Worm (Caenorhabditis elegans) whole organism, young adult: Measurements from ENCODE around the gene dhgd-1.

Experiments
- Y56A3A.18 ChIP-seq: fragments of 200-800 bp; sonication (Bioruptor generic); IDR thresholded peaks from 2 replicates; pipeline ENCODE4 v1.3.6; 2022; ENCODE audit warnings: missing genetic modification reagents, missing genetic modification characterization, missing compliant biosample characterization
- attf-3 ChIP-seq: fragments of 200-800 bp; sonication (Bioruptor generic); conservative IDR thresholded peaks from 2 replicates; pipeline ENCODE4 v1.3.6; 2022; ENCODE audit warnings: missing genetic modification reagents, missing genetic modification characterization, missing compliant biosample characterization
- ceh-40 ChIP-seq: fragments of 200-800 bp; sonication (Bioruptor generic); IDR thresholded peaks from 2 replicates; pipeline ENCODE4 v1.3.6; 2022; ENCODE audit warnings: missing genetic modification characterization, missing compliant biosample characterization
- chd-7 ChIP-seq: sonication (generic microtip); optimal IDR thresholded peaks from 2 replicates; lab custom pipeline; 2016; ENCODE audit warnings: mild to moderate bottlenecking, missing genetic modification characterization, moderate library complexity, missing compliant biosample characterization
- him-1 ChIP-seq: sonication (generic microtip); optimal IDR thresholded peaks from 2 replicates; lab custom pipeline; 2016; ENCODE audit warnings: missing genotype, missing genetic modification reagents, missing genetic modification characterization, missing compliant biosample characterization
- lir-1 ChIP-seq: fragments of 200-800 bp; sonication (Bioruptor generic); conservative IDR thresholded peaks from 2 replicates; pipeline ENCODE4 v1.3.6; 2022; ENCODE audit warnings: missing genetic modification reagents, missing genetic modification characterization, missing compliant biosample characterization
- nfya-1 ChIP-seq: sonication (generic microtip); optimal IDR thresholded peaks from 2 replicates; lab custom pipeline; 2017; ENCODE audit warnings: antibody characterized with exemption, missing compliant biosample characterization, missing genetic modification characterization, borderline replicate concordance; ENCODE audit not compliant: insufficient read depth
- pha-4 ChIP-seq: fragments of 150-350 bp; sonication (generic microtip); optimal IDR thresholded peaks from 2 replicates; lab custom pipeline; 2014; ENCODE audit warnings: missing biosample characterization, missing genetic modification reagents, missing genetic modification characterization
- rpc-1 ChIP-seq, 2 experiments: fragments of 150-350 bp in 1 of 2; sonication (generic microtip) in 1 of 2; optimal IDR thresholded peaks; 2 replicates each; lab custom pipeline; 2014 to 2018; ENCODE audit warnings: missing biosample characterization in 1 of 2, missing genetic modification characterization in 1 of 2, missing genetic modification reagents in 1 of 2, missing genotype in 1 of 2
- snpc-4 ChIP-seq, 5 experiments: fragments of 150-350 bp in 1 of 5; sonication (generic microtip) in 4 of 5; optimal IDR thresholded peaks; 2 replicates each; lab custom pipeline; 2014 to 2018; ENCODE audit warnings: missing genetic modification characterization in 5 of 5, missing biosample characterization in 3 of 5, antibody characterized with exemption in 2 of 5, mild to moderate bottlenecking in 2 of 5, missing compliant biosample characterization in 2 of 5, missing genotype in 2 of 5, moderate library complexity in 2 of 5, missing genetic modification reagents in 1 of 5
- somi-1 ChIP-seq: fragments of 200-800 bp; sonication (Bioruptor generic); optimal IDR thresholded peaks from 2 replicates; lab custom pipeline; 2018; ENCODE audit warnings: mild to moderate bottlenecking, missing genetic modification characterization, missing compliant biosample characterization
- unc-62 ChIP-seq: fragments of 150-350 bp; optimal IDR thresholded peaks from 2 replicates; lab custom pipeline; 2014; ENCODE audit warnings: missing biosample characterization, missing genetic modification reagents, missing genetic modification characterization
- xnd-1 ChIP-seq: sonication (generic microtip); optimal IDR thresholded peaks from 2 replicates; lab custom pipeline; 2016; ENCODE audit warnings: missing genotype, missing genetic modification reagents, missing genetic modification characterization, missing compliant biosample characterization
- ztf-6 ChIP-seq: fragments of 200-800 bp; sonication (Bioruptor generic); IDR thresholded peaks from 2 replicates; pipeline ENCODE4 v1.3.6; 2022; ENCODE audit warnings: missing genetic modification reagents, missing genetic modification characterization, missing compliant biosample characterization

- no peak for TF ChIP-seq somi-1 (GFP tag; lab: Kevin White, UChicago)
- TF ChIP-seq rpc-1 (optimal IDR thresholded peaks at IDR 0.05; lab: Kevin White, UChicago) = no peak
- no peak for TF ChIP-seq rpc-1 (tag; optimal IDR thresholded peaks at IDR 0.05; lab: Kevin White, UChicago)
- no peak for TF ChIP-seq chd-7 (tag; lab: Kevin White, UChicago)
- no peak for TF ChIP-seq Y56A3A.18
- TF ChIP-seq attf-3 (GFP tag; lab: Robert Waterston, UW) = no peak
- no peak for TF ChIP-seq pha-4 (tag; lab: Kevin White, UChicago)
- TF ChIP-seq lir-1 (GFP tag; lab: Robert Waterston, UW) = no peak
- no peak for TF ChIP-seq snpc-4 (GFP tag; optimal IDR thresholded peaks at IDR 0.05; lab: Kevin White, UChicago)
- no peak for TF ChIP-seq snpc-4 (tag; optimal IDR thresholded peaks at IDR 0.05; lab: Kevin White, UChicago)
- TF ChIP-seq ceh-40 (GFP tag; lab: Robert Waterston, UW) = no peak
- TF ChIP-seq him-1 (tag; lab: Kevin White, UChicago) = no peak
- TF ChIP-seq ztf-6 = no peak
- TF ChIP-seq xnd-1 (tag; lab: Kevin White, UChicago) = no peak
- no peak for TF ChIP-seq nfya-1 (tag; lab: Kevin White, UChicago)
- TF ChIP-seq unc-62 (GFP tag; lab: Kevin White, UChicago) = no peak
Measured at ce11 chrII:11535924-11536323, 16.0 kb downstream of the dhgd-1 start.
